Fruit fly (Drosophila melanogaster): Measurements from ENCODE around the gene CG44257.

CG44257 gene

dm6 chr3R:17231579-17231978 lies 33.5 kb upstream of the CG44257 start (continued):
- TF ChIP-seq CG1621 (tag; optimal IDR thresholded peaks at IDR 0.05) (no peak), Sox14 (GFP tag; optimal IDR thresholded peaks at IDR 0.05) (peak; percentile 6), ss (GFP tag; optimal IDR thresholded peaks at IDR 0.05) (no peak), Smox (GFP tag; optimal IDR thresholded peaks at IDR 0.05) (peak; percentile 17), achi (GFP tag; optimal IDR thresholded peaks at IDR 0.05) (peak; percentile 11), Hr4 (GFP tag; optimal IDR thresholded peaks at IDR 0.05) (peak; percentile 50)

dm6 chr3R:17236936-17237335 lies 28.1 kb upstream of the CG44257 start:
- TF ChIP-seq CG6792 (GFP tag; optimal IDR thresholded peaks at IDR 0.05) = no peak
- no peak for TF ChIP-seq lz (GFP tag; optimal IDR thresholded peaks at IDR 0.05)
- no peak for TF ChIP-seq dsx (GFP tag; optimal IDR thresholded peaks at IDR 0.05; ENCODE audit: poor library complexity, severe bottlenecking)
- no peak for TF ChIP-seq Sox14 (GFP tag; optimal IDR thresholded peaks at IDR 0.05)

dm6 chr3R:17247699-17248098 lies 17.4 kb upstream of the CG44257 start:
- TF ChIP-seq Eip78C (GFP tag) (peak; percentile 24), CG4318 (GFP tag; optimal IDR thresholded peaks at IDR 0.05) (no peak)

- TF ChIP-seq OdsH (GFP tag; optimal IDR thresholded peaks at IDR 0.05) = no peak
- TF ChIP-seq CG6854 (GFP tag; optimal IDR thresholded peaks at IDR 0.05) = no peak
- no peak for TF ChIP-seq acj6 (GFP tag; optimal IDR thresholded peaks at IDR 0.05)
- TF ChIP-seq Eip78C (GFP tag) = no peak
- no peak for TF ChIP-seq CG6808 (GFP tag; optimal IDR thresholded peaks at IDR 0.05)
- TF ChIP-seq CG3032 (tag; optimal IDR thresholded peaks at IDR 0.05) = no peak
- no peak for TF ChIP-seq CG1621 (tag; optimal IDR thresholded peaks at IDR 0.05)
- no peak for TF ChIP-seq CG3919 (GFP tag; optimal IDR thresholded peaks at IDR 0.05)
- TF ChIP-seq CG6792 (GFP tag; optimal IDR thresholded peaks at IDR 0.05) = no peak
- TF ChIP-seq CG32006 (GFP tag; optimal IDR thresholded peaks at IDR 0.05) = no peak
- no peak for TF ChIP-seq CG11902 (GFP tag; optimal IDR thresholded peaks at IDR 0.05)
- TF ChIP-seq Hr39 (GFP tag; optimal IDR thresholded peaks at IDR 0.05) = no peak
- TF ChIP-seq Sox15 (GFP tag; optimal IDR thresholded peaks at IDR 0.05) = no peak
- TF ChIP-seq CG10631 (GFP tag; optimal IDR thresholded peaks at IDR 0.05) = no peak
Observed at dm6 chr3R:17249233-17249632, 15.8 kb upstream of the CG44257 start.

- peak; percentile 13 for TF ChIP-seq Hr4 (GFP tag; optimal IDR thresholded peaks at IDR 0.05)
- no peak for TF ChIP-seq CG3919 (GFP tag; optimal IDR thresholded peaks at IDR 0.05)
- TF ChIP-seq spab (GFP tag; optimal IDR thresholded peaks at IDR 0.05) = peak; percentile 4
- no peak for TF ChIP-seq pdm3 (GFP tag; optimal IDR thresholded peaks at IDR 0.05)
- no peak for TF ChIP-seq CG15336 (GFP tag; IDR thresholded peaks at IDR 0.05)
- no peak for TF ChIP-seq salr (GFP tag; optimal IDR thresholded peaks at IDR 0.05)
- TF ChIP-seq CG7368 (GFP tag; optimal IDR thresholded peaks at IDR 0.05) = no peak
- no peak for TF ChIP-seq CG10631 (GFP tag; optimal IDR thresholded peaks at IDR 0.05)
- TF ChIP-seq CG1621 (tag; optimal IDR thresholded peaks at IDR 0.05) = no peak
- TF ChIP-seq Hr38 (GFP tag; optimal IDR thresholded peaks at IDR 0.05) = no peak
- TF ChIP-seq Eip93F (GFP tag; optimal IDR thresholded peaks at IDR 0.05) = no peak
- TF ChIP-seq vri (GFP tag; optimal IDR thresholded peaks at IDR 0.05) = no peak
- peak; percentile 32 for TF ChIP-seq CG32006 (GFP tag; optimal IDR thresholded peaks at IDR 0.05)
- peak; percentile 60 for TF ChIP-seq Eip78C (GFP tag)
- TF ChIP-seq CG10669 (GFP tag; optimal IDR thresholded peaks at IDR 0.05) = no peak
- TF ChIP-seq cyc (GFP tag; optimal IDR thresholded peaks at IDR 0.05) = no peak
- peak; percentile 36 for TF ChIP-seq svp (GFP tag)
- no peak for TF ChIP-seq dsx (GFP tag; optimal IDR thresholded peaks at IDR 0.05; ENCODE audit: poor library complexity, severe bottlenecking)
Observed at dm6 chr3R:17251271-17251670, 13.8 kb upstream of the CG44257 start.

All from whole organism, prepupa.